Worm (Caenorhabditis elegans): ENCODE results near the gene cul-6.

cul-6 gene

ce11 chrIV:12570546-12570945 lies 19.7 kb downstream of the cul-6 start:
- TF ChIP-seq lin-15B (tag; optimal IDR thresholded peaks at IDR 0.05): no peak

- no peak for TF ChIP-seq egl-27 (tag; optimal IDR thresholded peaks at IDR 0.05)
- TF ChIP-seq lsy-12 (tag; optimal IDR thresholded peaks at IDR 0.05): no peak
- peak; percentile 12 for TF ChIP-seq elt-2 (tag; optimal IDR thresholded peaks at IDR 0.05)
- TF ChIP-seq eor-1 (tag; optimal IDR thresholded peaks at IDR 0.05): no peak
- peak; percentile 31 for TF ChIP-seq nhr-25 (tag; optimal IDR thresholded peaks at IDR 0.05)
- TF ChIP-seq nhr-28 (tag; optimal IDR thresholded peaks at IDR 0.05): no peak
- TF ChIP-seq jun-1 (tag; optimal IDR thresholded peaks at IDR 0.05): no peak
- peak; percentile 8 for TF ChIP-seq egl-5 (tag; optimal IDR thresholded peaks at IDR 0.05)
- no peak for TF ChIP-seq nhr-237 (tag; optimal IDR thresholded peaks at IDR 0.05)
- TF ChIP-seq snpc-4 (tag; optimal IDR thresholded peaks at IDR 0.05): no peak
- TF ChIP-seq ceh-9 (tag; optimal IDR thresholded peaks at IDR 0.05): no peak
- TF ChIP-seq ceh-28 (tag; optimal IDR thresholded peaks at IDR 0.05): no peak
- TF ChIP-seq skn-1 (tag; optimal IDR thresholded peaks at IDR 0.05): no peak
- TF ChIP-seq elt-3 (tag; optimal IDR thresholded peaks at IDR 0.05): no peak
- TF ChIP-seq zag-1 (tag; optimal IDR thresholded peaks at IDR 0.05): no peak
- TF ChIP-seq tbx-2 (tag; optimal IDR thresholded peaks at IDR 0.05): no peak
These were observed 22.9 kb downstream of the cul-6 start, which contains the start of the genes hsb-1 and let-99 for ce11 chrIV:12567176-12567892. hsb-1 (minus strand) TSS chrIV:12567226. let-99 (plus strand) TSS chrIV:12567842.

- TF ChIP-seq zag-1 (tag; optimal IDR thresholded peaks at IDR 0.05) (no peak), pqm-1 (tag; optimal IDR thresholded peaks at IDR 0.05) (no peak), ceh-16 (tag; optimal IDR thresholded peaks at IDR 0.05) (no peak), ztf-11 (tag; optimal IDR thresholded peaks at IDR 0.05) (no peak), elt-2 (tag; optimal IDR thresholded peaks at IDR 0.05) (no peak), daf-12 (tag; optimal IDR thresholded peaks at IDR 0.05) (no peak), egl-5 (tag; optimal IDR thresholded peaks at IDR 0.05) (no peak), lin-39 (tag; optimal IDR thresholded peaks at IDR 0.05) (no peak), nfya-1 (tag; optimal IDR thresholded peaks at IDR 0.05; ENCODE audit: insufficient read depth) (no peak), egl-27 (tag; optimal IDR thresholded peaks at IDR 0.05) (no peak), nhr-67 (tag; optimal IDR thresholded peaks at IDR 0.05) (no peak), ceh-82 (tag; optimal IDR thresholded peaks at IDR 0.05) (no peak), ama-1 (optimal IDR thresholded peaks at IDR 0.05) (no peak)
These were observed 24.2 kb downstream of the cul-6 start, which contains the start of gene eak-7 for ce11 chrIV:12565933-12566540. eak-7 (minus strand) TSS chrIV:12565983.

ce11 chrIV:12560568-12560967 lies 29.7 kb downstream of the cul-6 start, which contains the start of gene snb-7:
snb-7 (plus strand) TSS chrIV:12560868.
- TF ChIP-seq unc-39 (tag; optimal IDR thresholded peaks at IDR 0.05) (no peak), fkh-2 (tag; optimal IDR thresholded peaks at IDR 0.05) (no peak), aly-2 (tag; optimal IDR thresholded peaks at IDR 0.05) (no peak), ceh-16 (tag; optimal IDR thresholded peaks at IDR 0.05) (no peak), fos-1 (tag; optimal IDR thresholded peaks at IDR 0.05) (no peak), lin-39 (tag; optimal IDR thresholded peaks at IDR 0.05) (no peak), nhr-28 (tag; optimal IDR thresholded peaks at IDR 0.05) (no peak), snpc-4 (tag; optimal IDR thresholded peaks at IDR 0.05) (no peak), ztf-4 (tag; optimal IDR thresholded peaks at IDR 0.05) (no peak), egl-27 (tag; optimal IDR thresholded peaks at IDR 0.05) (no peak), nhr-43 (tag; optimal IDR thresholded peaks at IDR 0.05; ENCODE audit: poor library complexity, severe bottlenecking) (no peak), fkh-10 (GFP tag; optimal IDR thresholded peaks at IDR 0.05) (no peak), zag-1 (tag; optimal IDR thresholded peaks at IDR 0.05) (no peak)

- no peak for TF ChIP-seq unc-39 (tag; optimal IDR thresholded peaks at IDR 0.05)
- no peak for TF ChIP-seq ztf-11 (tag; optimal IDR thresholded peaks at IDR 0.05)
- TF ChIP-seq ceh-82 (tag; optimal IDR thresholded peaks at IDR 0.05): no peak
- no peak for TF ChIP-seq nhr-77 (tag; optimal IDR thresholded peaks at IDR 0.05)
- no peak for TF ChIP-seq fos-1 (tag; optimal IDR thresholded peaks at IDR 0.05)
- no peak for TF ChIP-seq egl-5 (tag; optimal IDR thresholded peaks at IDR 0.05)
- TF ChIP-seq egl-27 (tag; optimal IDR thresholded peaks at IDR 0.05): no peak
- TF ChIP-seq nhr-67 (tag; optimal IDR thresholded peaks at IDR 0.05): no peak
- peak; percentile 39 for TF ChIP-seq lin-15B (tag; optimal IDR thresholded peaks at IDR 0.05)
- TF ChIP-seq mdl-1 (tag; optimal IDR thresholded peaks at IDR 0.05): no peak
- TF ChIP-seq skn-1 (tag; optimal IDR thresholded peaks at IDR 0.05): no peak
- peak; percentile 37 for TF ChIP-seq ceh-28 (tag; optimal IDR thresholded peaks at IDR 0.05)
- TF ChIP-seq snpc-4 (tag; optimal IDR thresholded peaks at IDR 0.05): peak; percentile 47
- no peak for TF ChIP-seq fkh-2 (tag; optimal IDR thresholded peaks at IDR 0.05)
- TF ChIP-seq unc-62 (GFP tag; optimal IDR thresholded peaks at IDR 0.05): no peak
- TF ChIP-seq sea-2 (GFP tag; optimal IDR thresholded peaks at IDR 0.05): no peak
- no peak for TF ChIP-seq daf-12 (tag; optimal IDR thresholded peaks at IDR 0.05)
- TF ChIP-seq ztf-4 (tag; optimal IDR thresholded peaks at IDR 0.05): no peak
- TF ChIP-seq aly-2 (tag; optimal IDR thresholded peaks at IDR 0.05): no peak
- TF ChIP-seq R02D3.7 (tag; optimal IDR thresholded peaks at IDR 0.05): no peak
- peak; percentile 53 for TF ChIP-seq nhr-23 (tag; optimal IDR thresholded peaks at IDR 0.05)
- no peak for TF ChIP-seq elt-1 (tag; optimal IDR thresholded peaks at IDR 0.05)
- no peak for TF ChIP-seq mml-1 (tag; optimal IDR thresholded peaks at IDR 0.05)
- TF ChIP-seq zag-1 (tag; optimal IDR thresholded peaks at IDR 0.05): no peak
- TF ChIP-seq ceh-9 (tag; optimal IDR thresholded peaks at IDR 0.05): no peak
These were observed 31.3 kb downstream of the cul-6 start, which contains the start of the genes ZK795.2 and ZK795.3 for ce11 chrIV:12558925-12559450. ZK795.2 (minus strand) TSS chrIV:12558975. ZK795.3 (plus strand) TSS chrIV:12559365.

All from whole organism, L3 larva.